Fruit fly (Drosophila melanogaster) whole organism, larva: ENCODE measurements around the gene CG10576.

Experiments used
- noc ChIP-seq: fragments of 200-800 bp; sonication (Bioruptor generic); optimal IDR thresholded peaks from 3 replicates; lab custom pipeline; 2019; ENCODE audit warnings: missing biosample characterization, mild to moderate bottlenecking, missing genetic modification characterization, moderate library complexity

Gene CG10576

DNA sequence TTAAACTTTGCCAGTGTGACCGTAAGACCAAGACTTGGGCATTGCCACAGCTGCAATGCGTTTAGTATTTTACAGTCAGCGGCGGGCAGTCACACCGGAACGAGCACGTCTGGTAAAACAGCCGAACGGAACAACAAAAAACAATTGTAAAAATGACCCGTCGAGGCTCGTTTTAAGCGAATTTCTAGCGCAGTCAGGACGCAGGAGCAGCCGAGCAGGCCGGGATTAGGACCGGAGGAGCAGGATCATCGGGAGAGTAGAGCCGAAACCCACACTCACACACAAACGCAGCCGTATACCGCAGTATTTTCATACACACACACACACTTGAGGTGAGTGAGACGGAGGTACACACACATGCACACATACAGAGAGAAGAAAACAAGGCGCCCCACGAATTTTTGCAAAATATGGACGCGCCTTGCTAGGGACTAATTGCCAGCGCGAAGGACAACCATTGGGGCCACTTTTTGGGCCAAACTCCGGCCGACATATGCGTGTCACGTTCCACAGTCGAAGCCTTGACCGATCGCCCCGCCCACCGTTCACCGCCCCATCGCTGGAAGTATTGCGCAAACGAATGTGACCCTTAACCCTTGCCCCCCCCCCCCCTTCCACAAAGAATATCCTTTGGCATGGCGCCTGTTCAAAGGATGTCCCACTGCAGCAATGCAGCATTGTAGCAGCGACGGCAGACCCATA is 12.4 kb downstream of the CG10576 start, which contains the start of gene Usp47:
Gene Usp47 (plus strand): TSS at position 71 of the 702 bp plus-strand sequence.
- TF ChIP-seq noc (tag; lab: Kevin White, UChicago): peak; percentile 13

DNA sequence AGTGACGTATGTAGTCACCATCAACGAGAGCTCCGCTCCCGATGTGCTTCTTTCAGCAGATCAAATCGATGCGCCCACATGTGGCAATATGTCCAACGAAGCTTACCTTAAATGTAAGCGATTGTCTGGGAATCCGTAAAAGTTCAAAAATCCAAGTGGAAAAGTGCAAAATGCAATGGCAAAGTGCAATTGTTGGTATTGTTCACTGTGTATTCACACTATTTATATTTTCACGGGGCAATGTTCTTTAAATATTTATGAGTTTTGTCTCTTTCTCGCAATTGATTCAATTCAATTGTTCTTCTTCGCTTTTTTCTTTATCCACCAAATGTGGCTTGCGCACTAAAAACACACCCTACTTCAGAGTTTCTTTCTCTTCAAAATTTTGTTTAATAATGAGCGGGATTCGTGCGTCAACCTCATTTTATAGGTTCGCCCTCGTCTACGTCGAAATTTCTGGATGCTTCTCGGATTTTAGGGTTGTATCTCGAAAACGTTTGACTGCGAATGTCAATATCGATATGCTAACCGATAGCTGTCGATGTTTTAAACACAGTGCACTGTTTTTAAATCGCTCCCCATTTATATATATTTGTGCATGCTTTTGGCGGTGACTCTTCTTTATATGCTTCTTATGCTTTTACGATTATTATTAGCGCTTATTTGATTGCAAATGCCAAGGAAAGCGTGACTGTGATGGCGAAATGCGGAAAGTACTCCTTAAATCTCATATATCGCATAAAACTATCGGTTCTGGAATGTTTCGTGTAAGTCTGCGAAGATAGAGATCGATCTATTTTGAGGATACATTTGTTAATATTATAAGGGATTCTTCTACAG is 13.5 kb downstream of the CG10576 start, which contains the start of gene DnaJ-1:
Gene DnaJ-1 (minus strand): TSS at position 450 of the 840 bp plus-strand sequence.
- TF ChIP-seq noc (tag; lab: Kevin White, UChicago): peak; percentile 50

- no peak for TF ChIP-seq noc (tag; lab: Kevin White, UChicago)
These were observed 14.1 kb downstream of the CG10576 start for dm6 chr3L:5751417-5751739.

DNA sequence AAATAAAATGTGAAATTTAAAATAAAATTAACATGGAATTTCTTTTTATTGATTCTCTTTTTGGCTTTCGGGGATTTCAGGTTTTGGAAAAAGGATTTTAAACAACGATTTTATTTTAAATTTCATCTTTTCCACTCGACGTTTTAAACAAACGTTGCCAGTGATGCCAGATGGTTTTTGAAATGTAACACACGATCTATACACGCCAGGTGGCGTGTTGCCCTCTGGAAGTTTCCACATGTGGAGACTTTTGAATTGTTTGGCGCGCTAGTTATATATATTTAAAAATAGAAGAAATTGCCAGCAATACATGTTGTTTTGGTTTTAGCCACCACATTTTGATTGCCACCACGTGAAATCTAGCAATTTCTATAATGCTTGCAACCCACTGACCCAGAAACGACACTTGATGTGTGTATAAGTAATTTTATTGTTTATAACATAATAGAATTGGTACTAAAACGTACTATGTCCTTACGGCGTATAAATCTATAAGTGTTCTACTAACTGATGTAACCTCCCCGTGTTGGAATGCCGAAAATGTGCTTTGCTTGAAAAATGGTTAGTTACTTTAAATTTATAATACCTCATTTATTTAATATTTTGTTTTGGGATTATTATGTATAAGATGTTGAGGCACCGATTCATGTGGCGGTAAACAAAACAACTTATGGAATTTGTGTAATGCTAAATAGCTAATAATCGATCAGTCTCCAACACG is 15.7 kb downstream of the CG10576 start:
- no peak for TF ChIP-seq noc (tag; lab: Kevin White, UChicago)

dm6 chr3L:5731639-5732038 is 33.9 kb downstream of the CG10576 start:
- no peak for TF ChIP-seq noc (tag; lab: Kevin White, UChicago)

DNA sequence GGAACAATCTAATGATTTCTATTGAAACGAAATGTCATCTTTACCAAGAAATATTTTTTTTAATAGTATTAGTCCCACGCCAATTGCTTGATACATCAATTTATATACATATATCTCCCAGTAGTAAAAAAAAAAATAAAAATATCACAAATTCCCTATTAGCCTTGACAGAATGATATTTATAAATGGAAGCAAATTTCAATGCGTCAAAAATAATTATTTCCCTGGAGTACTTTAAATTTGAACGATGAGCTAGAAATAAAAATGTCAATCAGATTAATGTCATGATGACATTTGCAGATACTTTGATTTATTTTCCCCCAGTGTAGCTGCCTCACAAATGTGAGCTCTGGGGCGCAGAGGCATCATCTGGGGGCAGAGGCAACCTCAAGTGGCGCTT is 52.5 kb downstream of the CG10576 start, which contains the start of gene CG44521:
Gene CG44521 (plus strand): TSS at position 301 of the 400 bp plus-strand sequence.
- TF ChIP-seq noc (tag; lab: Kevin White, UChicago): no peak
